Fruit fly (Drosophila melanogaster) whole organism, embryonic: ENCODE measurements around the gene Ide.

Source experiments
- Abd-B ChIP-seq: fragments of 200-800 bp; sonication (Bioruptor generic); optimal IDR thresholded peaks from 2 replicates; lab custom pipeline; 2018; ENCODE audit warnings: missing biosample characterization, mild to moderate bottlenecking, missing genetic modification characterization, moderate library complexity
- Atf-2 ChIP-seq: fragments of 200-800 bp; sonication (Bioruptor generic); optimal IDR thresholded peaks from 2 replicates; lab custom pipeline; 2016; ENCODE audit warnings: missing biosample characterization, missing genetic modification characterization
- CG11560 ChIP-seq: fragments of 200-800 bp; sonication (Bioruptor generic); IDR thresholded peaks from 3 replicates; pipeline ENCODE4 v1.3.6; 2022; ENCODE audit warnings: missing biosample characterization, missing genetic modification characterization
- CG12744 ChIP-seq: fragments of 200-800 bp; sonication (Bioruptor generic); optimal IDR thresholded peaks from 2 replicates; lab custom pipeline; 2016; ENCODE audit warnings: missing biosample characterization, missing genetic modification characterization
- CG14667 ChIP-seq: fragments of 200-800 bp; sonication (Bioruptor generic); IDR thresholded peaks from 2 replicates; pipeline ENCODE4 v1.3.6; 2022; ENCODE audit warnings: missing biosample characterization, missing genetic modification characterization
- CG14860 ChIP-seq: fragments of 200-800 bp; sonication (Bioruptor generic); IDR thresholded peaks from 3 replicates; pipeline ENCODE4 v1.3.6; 2022; ENCODE audit warnings: missing biosample characterization, missing genetic modification characterization; ENCODE audit not compliant: partially characterized antibody
- CG15269 ChIP-seq: fragments of 200-800 bp; sonication (Bioruptor generic); optimal IDR thresholded peaks from 2 replicates; lab custom pipeline; 2018; ENCODE audit warnings: missing biosample characterization, mild to moderate bottlenecking, missing genetic modification characterization, moderate library complexity
- CG17829 ChIP-seq: fragments of 200-800 bp; optimal IDR thresholded peaks from 2 replicates; lab custom pipeline; 2019; ENCODE audit warnings: missing biosample characterization, mild to moderate bottlenecking, missing genetic modification characterization, moderate library complexity
- CG2202 ChIP-seq: fragments of 200-800 bp; sonication (Bioruptor generic); optimal IDR thresholded peaks from 2 replicates; lab custom pipeline; 2018; ENCODE audit warnings: missing biosample characterization, mild to moderate bottlenecking, missing genetic modification characterization
- CG31441 ChIP-seq: fragments of 200-800 bp; sonication (Bioruptor generic); IDR thresholded peaks from 2 replicates; pipeline ENCODE4 v1.3.6; 2022; ENCODE audit warnings: missing biosample characterization, missing genetic modification characterization
- CG32767 ChIP-seq: fragments of 200-800 bp; sonication (Bioruptor generic); IDR thresholded peaks from 2 replicates; pipeline ENCODE4 v1.3.6; 2022; ENCODE audit warnings: missing biosample characterization, missing genetic modification characterization
- CG3281 ChIP-seq: fragments of 200-800 bp; sonication (Bioruptor generic); optimal IDR thresholded peaks from 3 replicates; lab custom pipeline; 2017; ENCODE audit warnings: missing biosample characterization, mild to moderate bottlenecking, missing genetic modification characterization
- CG43689 ChIP-seq: fragments of 200-800 bp; sonication (Bioruptor generic); IDR thresholded peaks from 2 replicates; pipeline ENCODE4 v1.3.6; 2022; ENCODE audit warnings: missing biosample characterization, missing genetic modification characterization
- CG7556 ChIP-seq: fragments of 200-800 bp; sonication (Bioruptor generic); optimal IDR thresholded peaks from 2 replicates; lab custom pipeline; 2017; ENCODE audit warnings: missing biosample characterization, mild to moderate bottlenecking, missing genetic modification characterization
- CG7963 ChIP-seq: fragments of 200-800 bp; sonication (Bioruptor generic); IDR thresholded peaks from 3 replicates; pipeline ENCODE4 v1.3.6; 2022; ENCODE audit warnings: missing biosample characterization, missing genetic modification characterization; ENCODE audit not compliant: partially characterized antibody
- CG8478 ChIP-seq: fragments of >200 bp; optimal IDR thresholded peaks from 2 replicates; lab custom pipeline; 2018
- CG8924 ChIP-seq: fragments of 200-800 bp; optimal IDR thresholded peaks from 3 replicates; lab custom pipeline; 2019; ENCODE audit warnings: missing biosample characterization, mild to moderate bottlenecking, missing genetic modification characterization, moderate library complexity
- Deaf1 ChIP-seq: fragments of 200-800 bp; optimal IDR thresholded peaks from 3 replicates; lab custom pipeline; 2019; ENCODE audit warnings: missing biosample characterization, mild to moderate bottlenecking, missing genetic modification characterization, moderate library complexity
- Ets65A ChIP-seq: fragments of 200-800 bp; sonication (Bioruptor generic); peaks from one replicate; lab custom pipeline; 2016; ENCODE audit warnings: missing biosample characterization, missing genetic modification characterization
- GATAe ChIP-seq: fragments of 200-800 bp; sonication (Bioruptor generic); conservative IDR thresholded peaks from 2 replicates; pipeline ENCODE4 v1.3.6; 2022; ENCODE audit warnings: missing biosample characterization, missing genetic modification characterization
- H15 ChIP-seq: fragments of 200-800 bp; sonication (Bioruptor generic); IDR thresholded peaks from 3 replicates; pipeline ENCODE4 v1.3.6; 2022; ENCODE audit warnings: missing biosample characterization, missing genetic modification characterization
- HLH3B ChIP-seq: fragments of 200-800 bp; sonication (Bioruptor generic); IDR thresholded peaks from 2 replicates; pipeline ENCODE4 v1.3.6; 2022; ENCODE audit warnings: missing biosample characterization, missing genetic modification characterization
- HmgD ChIP-seq: fragments of 200-800 bp; sonication (Bioruptor generic); optimal IDR thresholded peaks from 3 replicates; lab custom pipeline; 2016; ENCODE audit warnings: missing biosample characterization, missing genetic modification characterization
- Hmr ChIP-seq: fragments of 200-800 bp; sonication (Bioruptor generic); optimal IDR thresholded peaks from 3 replicates; lab custom pipeline; 2017; ENCODE audit warnings: mild to moderate bottlenecking, missing biosample characterization, missing genetic modification reagents, missing genetic modification characterization
- Hmx ChIP-seq: fragments of 200-800 bp; sonication (Bioruptor generic); optimal IDR thresholded peaks from 2 replicates; lab custom pipeline; 2016; ENCODE audit warnings: missing biosample characterization, missing genetic modification characterization
- Med ChIP-seq: fragments of 200-800 bp; sonication (Bioruptor generic); peaks from one replicate; lab custom pipeline; 2016; ENCODE audit warnings: missing biosample characterization, missing genetic modification characterization, mild to moderate bottlenecking, inconsistent platforms, moderate library complexity
- Myb ChIP-seq: fragments of 200-800 bp; sonication (Bioruptor generic); optimal IDR thresholded peaks from 2 replicates; lab custom pipeline; 2016; ENCODE audit warnings: missing biosample characterization, missing genetic modification characterization
- Nf-YC ChIP-seq: fragments of 200-800 bp; optimal IDR thresholded peaks from 3 replicates; lab custom pipeline; 2019; ENCODE audit warnings: missing biosample characterization, mild to moderate bottlenecking, missing genetic modification characterization, moderate library complexity
- PHDP ChIP-seq: fragments of 200-800 bp; sonication (Bioruptor generic); optimal IDR thresholded peaks from 3 replicates; lab custom pipeline; 2018; ENCODE audit warnings: missing biosample characterization, mild to moderate bottlenecking, missing genetic modification characterization, moderate library complexity
- TFAM ChIP-seq: fragments of 200-800 bp; sonication (Bioruptor generic); optimal IDR thresholded peaks from 2 replicates; lab custom pipeline; 2017; ENCODE audit warnings: missing biosample characterization, missing genetic modification characterization, inconsistent platforms
- Usf ChIP-seq: fragments of 200-800 bp; sonication (Bioruptor generic); optimal IDR thresholded peaks from 2 replicates; lab custom pipeline; 2017; ENCODE audit warnings: missing genotype, missing biosample characterization, missing genetic modification characterization
- al ChIP-seq: fragments of 200-800 bp; sonication (Bioruptor generic); IDR thresholded peaks from 2 replicates; pipeline ENCODE4 v1.3.6; 2022; ENCODE audit warnings: missing biosample characterization, missing genetic modification characterization
- amos ChIP-seq: fragments of 200-800 bp; sonication (Bioruptor generic); IDR thresholded peaks from 2 replicates; pipeline ENCODE4 v1.3.6; 2022; ENCODE audit warnings: missing biosample characterization, missing genetic modification characterization; ENCODE audit not compliant: partially characterized antibody
- bab2 ChIP-seq: fragments of 200-800 bp; sonication (Bioruptor generic); optimal IDR thresholded peaks from 2 replicates; lab custom pipeline; 2016; ENCODE audit warnings: missing biosample characterization, missing genetic modification characterization
- crc ChIP-seq: fragments of 200-800 bp; sonication (Bioruptor generic); optimal IDR thresholded peaks from 2 replicates; lab custom pipeline; 2016; ENCODE audit warnings: missing biosample characterization, missing genetic modification characterization
- crol ChIP-seq: fragments of 200-800 bp; sonication (Bioruptor generic); IDR thresholded peaks from 2 replicates; pipeline ENCODE4 v1.3.6; 2022; ENCODE audit warnings: missing biosample characterization, missing genetic modification characterization
- crp ChIP-seq, 2 experiments: fragments of 200-800 bp; sonication (Bioruptor generic); optimal IDR thresholded peaks; 2 replicates in 1 of 2; 3 replicates in 1 of 2; lab custom pipeline; 2017; ENCODE audit warnings: missing biosample characterization in 2 of 2, missing genetic modification characterization in 2 of 2, mild to moderate bottlenecking in 1 of 2, moderate library complexity in 1 of 2
- dan ChIP-seq: fragments of 200-800 bp; sonication (Bioruptor generic); IDR thresholded peaks from 2 replicates; pipeline ENCODE4 v1.3.6; 2022; ENCODE audit warnings: missing biosample characterization, missing genetic modification characterization
- disco-r ChIP-seq: fragments of 200-800 bp; sonication (Bioruptor generic); optimal IDR thresholded peaks from 2 replicates; lab custom pipeline; 2016; ENCODE audit warnings: missing biosample characterization, missing genetic modification characterization
- emc ChIP-seq: fragments of 200-800 bp; sonication (Bioruptor generic); optimal IDR thresholded peaks from 2 replicates; lab custom pipeline; 2016; ENCODE audit warnings: missing biosample characterization, missing genetic modification characterization
- en ChIP-seq: fragments of 200-800 bp; sonication (Bioruptor generic); optimal IDR thresholded peaks from 2 replicates; lab custom pipeline; 2016; ENCODE audit warnings: missing biosample characterization, missing genetic modification characterization
- eyg ChIP-seq: fragments of 200-800 bp; sonication (Bioruptor generic); optimal IDR thresholded peaks from 3 replicates; lab custom pipeline; 2016; ENCODE audit warnings: missing biosample characterization, missing genetic modification characterization
- her ChIP-seq: fragments of 200-800 bp; sonication (Bioruptor generic); optimal IDR thresholded peaks from 2 replicates; lab custom pipeline; 2016; ENCODE audit warnings: missing biosample characterization, missing genetic modification characterization
- klu ChIP-seq: fragments of 200-800 bp; sonication (Bioruptor generic); IDR thresholded peaks from 2 replicates; pipeline ENCODE4 v1.3.6; 2022; ENCODE audit warnings: missing biosample characterization, missing genetic modification characterization
- lilli ChIP-seq: fragments of 200-800 bp; sonication (Bioruptor generic); optimal IDR thresholded peaks from 3 replicates; lab custom pipeline; 2016; ENCODE audit warnings: missing biosample characterization, missing genetic modification characterization
- odd ChIP-seq: fragments of 200-800 bp; sonication (Bioruptor generic); optimal IDR thresholded peaks from 2 replicates; lab custom pipeline; 2017; ENCODE audit warnings: missing biosample characterization, mild to moderate bottlenecking, missing genetic modification characterization
- onecut ChIP-seq: fragments of 200-800 bp; sonication (Bioruptor generic); IDR thresholded peaks from 2 replicates; pipeline ENCODE4 v1.3.6; 2022; ENCODE audit warnings: missing biosample characterization, missing genetic modification characterization
- pzg ChIP-seq: fragments of 200-800 bp; sonication (Bioruptor generic); optimal IDR thresholded peaks from 3 replicates; lab custom pipeline; 2018; ENCODE audit warnings: missing biosample characterization, mild to moderate bottlenecking, missing genetic modification characterization, moderate library complexity
- sima ChIP-seq: fragments of 200-800 bp; sonication (Bioruptor generic); optimal IDR thresholded peaks from 2 replicates; lab custom pipeline; 2016; ENCODE audit warnings: missing biosample characterization, missing genetic modification characterization
- slbo ChIP-seq: fragments of 200-800 bp; sonication (Bioruptor generic); IDR thresholded peaks from 2 replicates; pipeline ENCODE4 v1.3.6; 2022; ENCODE audit warnings: missing biosample characterization, missing genetic modification characterization
- tll ChIP-seq, 2 experiments: fragments of 200-800 bp in 1 of 2; fragments of >200 bp in 1 of 2; sonication (Bioruptor generic) in 1 of 2; optimal IDR thresholded peaks; 2 replicates each; lab custom pipeline; 2017 to 2019; ENCODE audit warnings: missing biosample characterization in 2 of 2, missing genetic modification characterization in 2 of 2, mild to moderate bottlenecking in 1 of 2, moderate library complexity in 1 of 2

The Ide gene

DNA sequence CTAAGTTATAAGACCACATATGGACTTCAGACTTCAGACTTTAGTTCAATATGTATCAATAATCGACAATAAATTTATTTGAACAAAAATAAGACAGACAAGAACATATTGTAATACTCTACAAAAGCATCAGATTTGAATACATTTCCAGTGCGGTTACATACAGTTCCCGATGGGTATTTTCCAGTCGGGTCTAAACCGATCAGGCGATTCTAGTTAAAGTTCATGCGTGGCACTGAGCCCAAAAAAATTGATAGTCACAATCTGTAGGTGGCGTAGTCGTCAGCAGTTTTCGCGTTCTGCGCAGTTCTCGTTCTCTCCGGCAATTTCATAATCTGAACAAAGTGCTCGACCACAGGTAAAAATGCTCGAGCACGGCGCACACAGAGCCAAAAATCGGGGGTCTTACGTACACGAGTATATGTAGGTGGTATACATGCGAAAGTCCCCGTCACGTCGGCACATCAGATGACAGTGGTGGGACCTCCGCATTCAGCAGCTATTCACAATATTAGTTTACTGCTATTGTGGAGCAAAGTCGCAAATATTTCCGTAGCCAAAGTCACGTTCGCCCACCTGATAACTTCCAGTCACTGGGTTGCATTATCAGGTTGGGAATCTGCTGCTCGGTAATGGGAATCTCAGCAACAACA lies 19.7 kb upstream of the Ide start (continued):
- TF ChIP-seq CG14860 (GFP tag; lab: Robert Waterston, UW) (no peak), CG15269 (tag; lab: Kevin White, UChicago) (peak; percentile 55), dan (GFP tag; lab: Robert Waterston, UW) (no peak), lilli (peak; percentile 80), CG7963 (no peak), Nf-YC (tag; lab: Kevin White, UChicago) (peak; percentile 33), CG12744 (no peak), emc (peak; percentile 56), CG8924 (tag; lab: Kevin White, UChicago) (peak; percentile 52), odd (GFP tag; lab: Kevin White, UChicago) (no peak), CG43689 (GFP tag; lab: Robert Waterston, UW) (no peak), Med (peak; percentile 87), Atf-2 (peak; percentile 29), CG17829 (tag; lab: Kevin White, UChicago) (no peak), CG7556 (GFP tag; lab: Kevin White, UChicago) (peak; percentile 51), en (GFP tag; lab: Kevin White, UChicago) (no peak), Myb (GFP tag; lab: Kevin White, UChicago) (no peak), Ets65A (peak; percentile 31), amos (0 out of 2 replicates have a peak, but pooled peaks have one; percentile 15), her (GFP tag; lab: Kevin White, UChicago) (no peak), CG31441 (GFP tag; lab: Robert Waterston, UW) (0 out of 2 replicates have a peak, but pooled peaks have one; percentile 24), CG14667 (GFP tag; lab: Robert Waterston, UW) (no peak), sima (no peak), CG8478 (lab: Kevin White, UChicago) (no peak), Deaf1 (peak; percentile 37), pzg (GFP tag; lab: Kevin White, UChicago) (no peak), GATAe (GFP tag; lab: Robert Waterston, UW) (no peak; the same call in 1 of the 2 replicates), tll (GFP tag; optimal IDR thresholded peaks at IDR 0.05; lab: Kevin White, UChicago) (no peak), H15 (GFP tag; lab: Robert Waterston, UW) (no peak), CG11560 (no peak), disco-r (GFP tag; lab: Kevin White, UChicago) (no peak), CG2202 (tag; lab: Kevin White, UChicago) (no peak), TFAM (GFP tag; lab: Kevin White, UChicago) (no peak), CG32767 (no peak), slbo (GFP tag; lab: Robert Waterston, UW) (peak; percentile 69), bab2 (GFP tag; lab: Kevin White, UChicago) (peak; percentile 32), Hmr (GFP tag; lab: Kevin White, UChicago) (peak; percentile 79), al (peak; percentile 13; the same call in 1 of the 2 replicates), Abd-B (GFP tag; lab: Kevin White, UChicago) (no peak), HLH3B (GFP tag; lab: Robert Waterston, UW) (no peak), Hmx (GFP tag; lab: Kevin White, UChicago) (no peak), crp (GFP tag; optimal IDR thresholded peaks at IDR 0.05; lab: Kevin White, UChicago) (no peak), eyg (GFP tag; lab: Kevin White, UChicago) (peak; percentile 34), onecut (GFP tag; lab: Robert Waterston, UW) (0 out of 2 replicates have a peak, but pooled peaks have one; percentile 12), klu (GFP tag; lab: Robert Waterston, UW) (no peak), Usf (GFP tag; lab: Kevin White, UChicago) (peak; percentile 1), crol (GFP tag; lab: Robert Waterston, UW) (no peak), crc (GFP tag; lab: Kevin White, UChicago) (peak; percentile 35), HmgD (GFP tag; lab: Kevin White, UChicago) (no peak), PHDP (tag; lab: Kevin White, UChicago) (peak; percentile 27), CG3281 (peak; percentile 62)
